Worm (Caenorhabditis elegans) whole organism, L3 larva: ENCODE data around the gene R08A2.9.

Experiments
- eor-1 ChIP-seq, 2 experiments: fragments of 150-350 bp; optimal IDR thresholded peaks; 2 replicates each; lab custom pipeline; 2014 to 2018; ENCODE audit warnings: missing biosample characterization in 2 of 2, missing genetic modification characterization in 2 of 2
- sea-2 ChIP-seq: fragments of 150-350 bp; sonication (generic microtip); optimal IDR thresholded peaks from 4 replicates; lab custom pipeline; 2014; ENCODE audit warnings: missing biosample characterization, missing genetic modification reagents, missing genetic modification characterization
- unc-62 ChIP-seq: fragments of 150-350 bp; sonication (generic microtip); optimal IDR thresholded peaks from 4 replicates; lab custom pipeline; 2014; ENCODE audit warnings: missing biosample characterization, missing genetic modification reagents, missing genetic modification characterization

DNA sequence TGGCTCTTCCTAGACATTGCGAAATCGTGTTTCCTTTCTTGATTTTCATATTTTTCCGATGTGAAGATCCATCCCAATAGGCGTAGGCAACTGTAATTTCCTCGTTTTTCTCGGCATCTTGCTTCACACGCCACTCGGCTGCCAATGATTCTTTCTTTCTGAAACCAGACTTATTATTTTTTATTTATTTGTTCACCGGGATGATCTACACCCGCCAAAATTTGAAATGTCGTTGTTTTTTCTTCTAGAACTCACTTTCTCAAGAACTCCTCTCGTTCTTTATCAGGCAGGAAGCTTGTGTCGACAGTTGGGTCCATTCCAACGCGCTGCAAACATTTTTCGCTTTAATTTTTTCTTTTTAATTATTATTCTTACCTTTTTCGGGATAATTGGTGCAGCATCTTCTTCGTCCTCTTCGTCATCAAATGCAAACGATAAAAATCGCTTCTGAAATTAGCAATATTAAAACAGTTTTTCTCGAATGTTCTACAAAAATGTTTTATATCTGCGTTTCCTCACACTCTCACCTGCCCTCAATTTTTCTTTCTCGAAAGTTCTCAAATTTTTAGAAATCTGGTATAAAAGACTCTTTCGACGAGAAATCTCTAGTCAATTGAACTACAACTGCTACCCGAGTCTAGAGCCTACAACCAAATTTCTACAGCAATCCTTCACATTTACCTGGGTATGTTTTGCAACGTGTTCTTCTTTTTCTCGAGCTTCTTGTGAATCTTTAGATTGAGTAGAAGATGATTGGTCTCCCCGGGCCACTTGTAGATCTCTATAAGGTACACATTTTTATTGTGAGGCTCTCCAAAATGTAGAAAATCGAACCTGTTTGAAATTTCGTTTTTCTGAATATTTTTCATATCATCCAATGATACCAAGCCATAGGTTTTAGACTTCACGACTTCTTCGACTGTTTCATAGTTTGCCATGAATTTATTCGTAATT is 23.4 kb upstream of the R08A2.9 start, which contains the start of gene hsp-90:
- TF ChIP-seq unc-62 (GFP tag; lab: Kevin White, UChicago) (no peak), eor-1 (tag; optimal IDR thresholded peaks at IDR 0.05; lab: Kevin White, UChicago) (no peak), sea-2 (no peak)
